Worm (Caenorhabditis elegans) whole organism, L4 larva: ENCODE data around the gene lntl-1.

Source experiments
- lin-29 ChIP-seq: fragments of 200-800 bp; sonication (Bioruptor generic); IDR thresholded peaks from 2 replicates; pipeline ENCODE4 v1.3.6; 2022; ENCODE audit warnings: missing genetic modification reagents, missing genetic modification characterization, missing compliant biosample characterization
- nhr-10 ChIP-seq: fragments of 150-350 bp; optimal IDR thresholded peaks from 2 replicates; lab custom pipeline; 2014; ENCODE audit warnings: missing biosample characterization, missing genetic modification characterization
- nhr-11 ChIP-seq: fragments of 150-350 bp; optimal IDR thresholded peaks from 2 replicates; lab custom pipeline; 2014; ENCODE audit warnings: missing biosample characterization, missing genetic modification characterization
- nhr-25 ChIP-seq: sonication (generic microtip); optimal IDR thresholded peaks from 2 replicates; lab custom pipeline; 2017; ENCODE audit warnings: missing genetic modification characterization, mild to moderate bottlenecking, missing compliant biosample characterization, antibody characterized with exemption, moderate library complexity, borderline replicate concordance; ENCODE audit not compliant: insufficient read depth
- nhr-41 ChIP-seq: fragments of 200-800 bp; sonication (Bioruptor generic); IDR thresholded peaks from 2 replicates; pipeline ENCODE4 v1.3.6; 2022; ENCODE audit warnings: missing genetic modification reagents, missing genetic modification characterization, missing compliant biosample characterization
- skn-1 ChIP-seq: fragments of 150-350 bp; optimal IDR thresholded peaks from 2 replicates; lab custom pipeline; 2014; ENCODE audit warnings: missing biosample characterization, missing genetic modification characterization
- snpc-4 ChIP-seq: fragments of 150-350 bp; optimal IDR thresholded peaks from 2 replicates; lab custom pipeline; 2014; ENCODE audit warnings: missing biosample characterization, missing genetic modification characterization

ce11 chrIV:5847986-5848707 lies 41.3 kb upstream of the lntl-1 start, which contains the start of gene sams-3:
- TF ChIP-seq lin-29 (no peak), nhr-41 (GFP tag; lab: Robert Waterston, UW) (no peak), nhr-25 (tag; lab: Kevin White, UChicago) (no peak), snpc-4 (no peak), skn-1 (tag; lab: Kevin White, UChicago) (no peak), nhr-10 (tag; lab: Kevin White, UChicago) (no peak), nhr-11 (no peak)
